Fruit fly (Drosophila melanogaster) whole organism, embryonic: Measurements from ENCODE around the gene dsx.

Experiments used
- Ada2b ChIP-seq: fragments of 200-800 bp; sonication (Bioruptor generic); IDR thresholded peaks from 2 replicates; pipeline ENCODE4 v1.3.6; 2022; ENCODE audit warnings: missing biosample characterization, missing genetic modification characterization
- CG10979 ChIP-seq: fragments of 200-800 bp; sonication (Bioruptor generic); optimal IDR thresholded peaks from 2 replicates; lab custom pipeline; 2018; ENCODE audit warnings: missing biosample characterization, mild to moderate bottlenecking, missing genetic modification characterization, moderate library complexity
- CG12219 ChIP-seq: fragments of 200-800 bp; sonication (Bioruptor generic); optimal IDR thresholded peaks from 3 replicates; lab custom pipeline; 2018; ENCODE audit warnings: missing biosample characterization, mild to moderate bottlenecking, missing genetic modification characterization
- CG13123 ChIP-seq: fragments of 200-800 bp; sonication (Bioruptor generic); optimal IDR thresholded peaks from 2 replicates; lab custom pipeline; 2016; ENCODE audit warnings: missing biosample characterization, missing genetic modification characterization
- CG13287 ChIP-seq: fragments of 200-800 bp; sonication (Bioruptor generic); IDR thresholded peaks from 2 replicates; pipeline ENCODE4 v1.3.6; 2022; ENCODE audit warnings: missing biosample characterization, missing genetic modification characterization; ENCODE audit not compliant: partially characterized antibody
- CG14050 ChIP-seq: fragments of 200-800 bp; sonication (Bioruptor generic); IDR thresholded peaks from 3 replicates; pipeline ENCODE4 v1.3.6; 2022; ENCODE audit warnings: missing biosample characterization, missing genetic modification characterization
- CG15073 ChIP-seq: fragments of 200-800 bp; sonication (Bioruptor generic); optimal IDR thresholded peaks from 2 replicates; lab custom pipeline; 2016; ENCODE audit warnings: missing biosample characterization, missing genetic modification characterization
- CG16815 ChIP-seq: fragments of 200-800 bp; sonication (Bioruptor generic); optimal IDR thresholded peaks from 3 replicates; lab custom pipeline; 2017; ENCODE audit warnings: missing biosample characterization, mild to moderate bottlenecking, missing genetic modification characterization
- CG17359 ChIP-seq: fragments of 200-800 bp; sonication (Bioruptor generic); optimal IDR thresholded peaks from 3 replicates; lab custom pipeline; 2018; ENCODE audit warnings: missing biosample characterization, mild to moderate bottlenecking, missing genetic modification characterization, moderate library complexity
- CG17568 ChIP-seq: fragments of 200-800 bp; sonication (Bioruptor generic); optimal IDR thresholded peaks from 2 replicates; lab custom pipeline; 2018; ENCODE audit warnings: missing biosample characterization, mild to moderate bottlenecking, missing genetic modification characterization, moderate library complexity
- CG18619 ChIP-seq: fragments of 200-800 bp; sonication (Bioruptor generic); optimal IDR thresholded peaks from 3 replicates; lab custom pipeline; 2017; ENCODE audit warnings: missing biosample characterization, mild to moderate bottlenecking, missing genetic modification characterization
- CG2678 ChIP-seq: fragments of 200-800 bp; sonication (Bioruptor generic); optimal IDR thresholded peaks from 3 replicates; lab custom pipeline; 2019; ENCODE audit warnings: missing biosample characterization, mild to moderate bottlenecking, missing genetic modification characterization, moderate library complexity
- CG34422 ChIP-seq: fragments of 200-800 bp; sonication (Bioruptor generic); IDR thresholded peaks from 3 replicates; pipeline ENCODE4 v1.3.6; 2022; ENCODE audit warnings: missing biosample characterization, missing genetic modification characterization
- CG42726 ChIP-seq: fragments of 200-800 bp; sonication (Bioruptor generic); IDR thresholded peaks from 2 replicates; pipeline ENCODE4 v1.3.6; 2022; ENCODE audit warnings: missing biosample characterization, missing genetic modification characterization; ENCODE audit not compliant: partially characterized antibody
- CG4854 ChIP-seq: fragments of 200-800 bp; sonication (Bioruptor generic); optimal IDR thresholded peaks from 2 replicates; lab custom pipeline; 2016; ENCODE audit warnings: missing biosample characterization, missing genetic modification characterization, inconsistent platforms
- CG5953 ChIP-seq: fragments of 200-800 bp; sonication (Bioruptor generic); IDR thresholded peaks from 2 replicates; pipeline ENCODE4 v1.3.6; 2022; ENCODE audit warnings: missing biosample characterization, missing genetic modification characterization
- CG6813 ChIP-seq: fragments of 200-800 bp; sonication (Bioruptor generic); optimal IDR thresholded peaks from 2 replicates; lab custom pipeline; 2017; ENCODE audit warnings: missing biosample characterization, missing genetic modification characterization, mild to moderate bottlenecking, moderate library complexity, missing genetic modification reagents
- CG7271 ChIP-seq: fragments of 200-800 bp; sonication (Bioruptor generic); optimal IDR thresholded peaks from 2 replicates; lab custom pipeline; 2018; ENCODE audit warnings: missing biosample characterization, mild to moderate bottlenecking, missing genetic modification characterization, moderate library complexity
- CG7372 ChIP-seq: fragments of 200-800 bp; sonication (Bioruptor generic); IDR thresholded peaks from 2 replicates; pipeline ENCODE4 v1.3.6; 2022; ENCODE audit warnings: missing biosample characterization, missing genetic modification characterization
- HLH54F ChIP-seq: fragments of 200-800 bp; sonication (Bioruptor generic); optimal IDR thresholded peaks from 3 replicates; lab custom pipeline; 2016; ENCODE audit warnings: missing biosample characterization, missing genetic modification characterization
- NK7.1 ChIP-seq: fragments of 200-800 bp; sonication (Bioruptor generic); optimal IDR thresholded peaks from 3 replicates; lab custom pipeline; 2016; ENCODE audit warnings: missing biosample characterization, missing genetic modification characterization
- Nf-YA ChIP-seq: fragments of 200-800 bp; sonication (Bioruptor generic); IDR thresholded peaks from 2 replicates; pipeline ENCODE4 v1.3.6; 2022; ENCODE audit warnings: missing biosample characterization, missing genetic modification characterization
- Six4 ChIP-seq: fragments of 200-800 bp; sonication (Bioruptor generic); optimal IDR thresholded peaks from 2 replicates; lab custom pipeline; 2016; ENCODE audit warnings: missing biosample characterization, missing genetic modification characterization
- btn ChIP-seq: fragments of 200-800 bp; sonication (Bioruptor generic); optimal IDR thresholded peaks from 2 replicates; lab custom pipeline; 2016; ENCODE audit warnings: missing biosample characterization, missing genetic modification characterization
- cato ChIP-seq: fragments of 200-800 bp; sonication (Bioruptor generic); optimal IDR thresholded peaks from 2 replicates; lab custom pipeline; 2016; ENCODE audit warnings: missing biosample characterization, missing genetic modification characterization, borderline replicate concordance
- caup ChIP-seq: fragments of 200-800 bp; sonication (Bioruptor generic); optimal IDR thresholded peaks from 3 replicates; lab custom pipeline; 2017; ENCODE audit warnings: missing biosample characterization, mild to moderate bottlenecking, missing genetic modification characterization, moderate library complexity; ENCODE audit not compliant: severe bottlenecking
- chif ChIP-seq, 2 experiments: fragments of 200-800 bp; sonication (Bioruptor generic); optimal IDR thresholded peaks; 3 replicates each; lab custom pipeline; 2016; ENCODE audit warnings: missing biosample characterization in 2 of 2, missing genetic modification characterization in 2 of 2
- chinmo ChIP-seq: fragments of 200-800 bp; sonication (Bioruptor generic); IDR thresholded peaks from 4 replicates; pipeline ENCODE4 v1.3.6; 2022; ENCODE audit warnings: missing biosample characterization, missing genetic modification characterization; ENCODE audit not compliant: partially characterized antibody
- crol ChIP-seq: fragments of 200-800 bp; sonication (Bioruptor generic); IDR thresholded peaks from 2 replicates; pipeline ENCODE4 v1.3.6; 2022; ENCODE audit warnings: missing biosample characterization, missing genetic modification characterization
- emc ChIP-seq: fragments of 200-800 bp; sonication (Bioruptor generic); optimal IDR thresholded peaks from 2 replicates; lab custom pipeline; 2016; ENCODE audit warnings: missing biosample characterization, missing genetic modification characterization
- fd102C ChIP-seq: fragments of 200-800 bp; sonication (Bioruptor generic); optimal IDR thresholded peaks from 2 replicates; lab custom pipeline; 2018; ENCODE audit warnings: missing biosample characterization, mild to moderate bottlenecking, missing genetic modification characterization, moderate library complexity
- gt ChIP-seq: fragments of 200-800 bp; sonication (Bioruptor generic); IDR thresholded peaks from 2 replicates; pipeline ENCODE4 v1.3.6; 2022; ENCODE audit warnings: missing biosample characterization, missing genetic modification characterization
- h ChIP-seq: fragments of >200 bp; optimal IDR thresholded peaks from 2 replicates; lab custom pipeline; 2017
- hth ChIP-seq: fragments of >200 bp; optimal IDR thresholded peaks from 2 replicates; lab custom pipeline; 2017; ENCODE audit warnings: inconsistent platforms
- knrl ChIP-seq: fragments of 200-800 bp; sonication (Bioruptor generic); IDR thresholded peaks from 3 replicates; pipeline ENCODE4 v1.3.6; 2022; ENCODE audit warnings: missing biosample characterization, missing genetic modification characterization; ENCODE audit not compliant: partially characterized antibody
- lbe ChIP-seq: fragments of 200-800 bp; sonication (Bioruptor generic); optimal IDR thresholded peaks from 2 replicates; lab custom pipeline; 2016; ENCODE audit warnings: missing biosample characterization, mild to moderate bottlenecking, missing genetic modification characterization
- lola ChIP-seq, 3 experiments: fragments of >200 bp in 2 of 3; fragments of 200-800 bp in 1 of 3; sonication (Bioruptor generic) in 1 of 3; optimal IDR thresholded peaks; 2 replicates each; lab custom pipeline; 2017 to 2019; ENCODE audit warnings: missing biosample characterization in 3 of 3, missing genetic modification characterization in 3 of 3, mild to moderate bottlenecking in 1 of 3, moderate library complexity in 1 of 3
- mld ChIP-seq: fragments of 200-800 bp; sonication (Bioruptor generic); IDR thresholded peaks from 3 replicates; pipeline ENCODE4 v1.3.6; 2022; ENCODE audit warnings: missing biosample characterization, missing genetic modification characterization; ENCODE audit not compliant: partially characterized antibody
- odd ChIP-seq: fragments of 200-800 bp; sonication (Bioruptor generic); optimal IDR thresholded peaks from 2 replicates; lab custom pipeline; 2017; ENCODE audit warnings: missing biosample characterization, mild to moderate bottlenecking, missing genetic modification characterization
- peb ChIP-seq: fragments of 200-800 bp; sonication (Bioruptor generic); IDR thresholded peaks from 2 replicates; pipeline ENCODE4 v1.3.6; 2022; ENCODE audit warnings: missing biosample characterization, missing genetic modification characterization
- pros ChIP-seq: fragments of 200-800 bp; sonication (Bioruptor generic); optimal IDR thresholded peaks from 3 replicates; lab custom pipeline; 2019; ENCODE audit warnings: missing biosample characterization, mild to moderate bottlenecking, missing genetic modification characterization, moderate library complexity
- pzg ChIP-seq: fragments of 200-800 bp; sonication (Bioruptor generic); optimal IDR thresholded peaks from 3 replicates; lab custom pipeline; 2018; ENCODE audit warnings: missing biosample characterization, mild to moderate bottlenecking, missing genetic modification characterization, moderate library complexity
- ro ChIP-seq: fragments of 200-800 bp; sonication (Bioruptor generic); IDR thresholded peaks from 2 replicates; pipeline ENCODE4 v1.3.6; 2022; ENCODE audit warnings: missing biosample characterization, missing genetic modification characterization
- salm ChIP-seq: fragments of 200-800 bp; sonication (Bioruptor generic); optimal IDR thresholded peaks from 2 replicates; lab custom pipeline; 2018; ENCODE audit warnings: missing biosample characterization, mild to moderate bottlenecking, missing genetic modification characterization
- slp2 ChIP-seq: fragments of 200-800 bp; sonication (Bioruptor generic); optimal IDR thresholded peaks from 2 replicates; lab custom pipeline; 2016; ENCODE audit warnings: missing biosample characterization, missing genetic modification characterization
- tin ChIP-seq: fragments of 200-800 bp; sonication (Bioruptor generic); optimal IDR thresholded peaks from 3 replicates; lab custom pipeline; 2016; ENCODE audit warnings: missing biosample characterization, missing genetic modification characterization
- trem ChIP-seq: fragments of 200-800 bp; optimal IDR thresholded peaks from 3 replicates; lab custom pipeline; 2019; ENCODE audit warnings: missing biosample characterization, mild to moderate bottlenecking, missing genetic modification characterization, moderate library complexity
- trh ChIP-seq: fragments of 200-800 bp; sonication (Bioruptor generic); optimal IDR thresholded peaks from 2 replicates; lab custom pipeline; 2016; ENCODE audit warnings: missing biosample characterization, missing genetic modification characterization
- yki ChIP-seq: fragments of >200 bp; optimal IDR thresholded peaks from 3 replicates; lab custom pipeline; 2018
- zen ChIP-seq: fragments of 200-800 bp; sonication (Bioruptor generic); optimal IDR thresholded peaks from 3 replicates; lab custom pipeline; 2018; ENCODE audit warnings: missing biosample characterization, mild to moderate bottlenecking, missing genetic modification characterization, moderate library complexity

Gene dsx

DNA sequence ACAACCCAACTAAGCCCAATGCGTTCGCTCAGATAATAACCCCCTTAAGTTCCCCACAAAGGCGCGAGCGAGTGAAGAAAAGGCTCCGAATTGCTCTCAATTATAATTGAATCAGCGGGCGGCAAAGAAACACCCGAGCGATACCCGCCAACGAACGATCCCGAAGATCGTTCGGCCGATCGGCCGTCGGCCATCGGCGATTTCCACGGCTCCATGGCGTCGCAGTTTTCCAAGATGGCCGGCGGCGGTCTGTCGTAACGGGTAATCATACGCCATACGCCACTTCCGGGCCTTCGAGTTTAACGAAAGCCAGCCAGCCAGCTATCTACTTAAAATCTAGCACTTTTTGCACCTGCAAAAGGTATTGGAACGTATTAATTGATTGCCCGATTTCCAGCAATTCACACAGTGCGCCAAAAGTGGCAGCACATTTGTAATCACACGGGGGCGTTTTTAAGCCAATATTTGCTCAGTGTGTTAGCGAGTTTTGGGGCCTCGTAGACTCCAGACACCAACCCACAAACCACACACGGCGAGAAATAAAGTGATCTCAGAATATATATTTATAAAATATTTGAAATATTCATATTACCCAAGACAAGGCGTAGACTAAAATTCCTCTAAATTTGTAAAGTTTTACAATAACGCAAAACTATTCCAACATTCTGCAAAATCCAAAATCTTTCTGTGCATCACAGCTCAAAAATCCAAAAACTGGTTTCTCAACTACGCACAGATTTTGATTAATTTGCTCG, 74.8 kb downstream of the dsx start (continued):
- TF ChIP-seq Ada2b (GFP tag; lab: Robert Waterston, UW), result peak; percentile 61
- no peak for TF ChIP-seq trem (tag; lab: Kevin White, UChicago)
- no peak for TF ChIP-seq CG4854
- TF ChIP-seq CG34422, result peak; percentile 59; the same call in 1 of the 3 replicates
- TF ChIP-seq chif (GFP tag; optimal IDR thresholded peaks at IDR 0.05; lab: Kevin White, UChicago), result no peak
- TF ChIP-seq fd102C (GFP tag; lab: Kevin White, UChicago), result peak; percentile 1
- TF ChIP-seq ro (GFP tag; lab: Robert Waterston, UW), result no peak
- no peak for TF ChIP-seq mld (GFP tag; lab: Robert Waterston, UW)
- TF ChIP-seq lola (GFP tag; optimal IDR thresholded peaks at IDR 0.05; lab: Kevin White, UChicago), result no peak
- TF ChIP-seq caup, result peak; percentile 55
- no peak for TF ChIP-seq CG7271 (tag; lab: Kevin White, UChicago)
- no peak for TF ChIP-seq Six4 (GFP tag; lab: Kevin White, UChicago)
- no peak for TF ChIP-seq slp2 (GFP tag; lab: Kevin White, UChicago)
- TF ChIP-seq CG17568, result no peak
- TF ChIP-seq h (lab: Kevin White, UChicago), result no peak
- TF ChIP-seq CG2678 (tag; lab: Kevin White, UChicago), result peak; percentile 62
- no peak for TF ChIP-seq zen (tag; lab: Kevin White, UChicago)
- no peak for TF ChIP-seq pros (GFP tag; lab: Kevin White, UChicago)
- TF ChIP-seq CG7372 (GFP tag; lab: Robert Waterston, UW), result peak; percentile 25; the same call in 1 of the 2 replicates
- TF ChIP-seq CG6813 (GFP tag; lab: Kevin White, UChicago), result peak; percentile 13
- peak; percentile 36 for TF ChIP-seq odd (GFP tag; lab: Kevin White, UChicago)
- no peak for TF ChIP-seq pzg
- TF ChIP-seq knrl (GFP tag; lab: Robert Waterston, UW), result no peak
- no peak for TF ChIP-seq CG10979 (tag; lab: Kevin White, UChicago)
- no peak for TF ChIP-seq CG13123 (GFP tag; lab: Kevin White, UChicago)
- no peak for TF ChIP-seq CG12219 (GFP tag; lab: Kevin White, UChicago)
- TF ChIP-seq NK7.1 (GFP tag; lab: Kevin White, UChicago), result no peak
- no peak; the same call in 2 of the 3 replicates for TF ChIP-seq CG14050 (GFP tag; lab: Robert Waterston, UW)
- no peak for TF ChIP-seq CG42726
- TF ChIP-seq peb (GFP tag; lab: Robert Waterston, UW), result no peak
- TF ChIP-seq CG17359 (tag; lab: Kevin White, UChicago), result no peak
- TF ChIP-seq btn (GFP tag; lab: Kevin White, UChicago), result no peak
- no peak for TF ChIP-seq trh (GFP tag; lab: Kevin White, UChicago)
- TF ChIP-seq CG16815 (GFP tag; lab: Kevin White, UChicago), result no peak
- TF ChIP-seq salm, result no peak
- TF ChIP-seq CG15073 (GFP tag; lab: Kevin White, UChicago), result no peak
- TF ChIP-seq CG13287 (GFP tag; lab: Robert Waterston, UW), result no peak
- no peak for TF ChIP-seq lbe
- 0 out of 4 replicates have a peak, but pooled peaks have one; percentile 67 for TF ChIP-seq chinmo (GFP tag; lab: Robert Waterston, UW)
- TF ChIP-seq CG18619 (GFP tag; lab: Kevin White, UChicago), result peak; percentile 38
- TF ChIP-seq emc (GFP tag; lab: Kevin White, UChicago), result no peak
- TF ChIP-seq CG5953, result no peak
- TF ChIP-seq crol (GFP tag; lab: Robert Waterston, UW), result no peak
- TF ChIP-seq Nf-YA (GFP tag; lab: Robert Waterston, UW), result no peak
- TF ChIP-seq cato (GFP tag; lab: Kevin White, UChicago), result no peak
- TF ChIP-seq HLH54F (GFP tag; lab: Kevin White, UChicago), result no peak
- no peak for TF ChIP-seq tin (GFP tag; lab: Kevin White, UChicago)
- no peak for TF ChIP-seq hth (lab: Kevin White, UChicago)
- TF ChIP-seq yki (lab: Kevin White, UChicago), result no peak
- no peak for TF ChIP-seq gt (GFP tag; lab: Robert Waterston, UW)
